Fruit fly (Drosophila melanogaster): Measurements from ENCODE around the gene Osi10b.

DNA sequence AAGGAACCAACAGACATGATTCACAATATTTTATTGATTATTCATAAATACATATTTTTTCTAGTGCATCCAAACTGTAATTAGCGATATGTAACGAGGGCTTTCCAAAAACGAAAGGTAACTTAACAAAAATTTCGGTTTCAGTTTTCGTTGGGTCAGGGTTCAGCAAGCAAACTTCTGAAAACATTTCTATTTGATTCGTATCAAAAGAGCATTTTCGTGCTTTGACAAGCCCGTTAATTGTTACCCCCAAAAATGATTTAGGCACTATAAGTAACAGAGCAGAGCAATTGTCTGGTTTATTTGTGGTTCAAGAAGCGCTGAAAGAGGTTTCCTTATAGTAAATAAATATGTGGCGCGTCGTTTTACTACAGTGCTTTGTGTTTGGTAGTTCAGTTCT, at the start of gene Osi10b:
- TF ChIP-seq woc (GFP tag; optimal IDR thresholded peaks at IDR 0.05) (no peak), psq (GFP tag; optimal IDR thresholded peaks at IDR 0.05) (no peak), dmrt93B (GFP tag; optimal IDR thresholded peaks at IDR 0.05) (no peak), N (GFP tag; optimal IDR thresholded peaks at IDR 0.05) (no peak)
